Comparison of ENCODE assay signal across 2 fruit fly cellular contexts in genomic region chr3R:6352436-6352835, dm6.
TF ChIP-seq lines count a peak whose summit lies in the region.

No protein-coding gene starts in this region.

- no peak for TF ChIP-seq CTCF in whole organism, embryonic (GFP tag; optimal IDR thresholded peaks at IDR 0.05; lab: Kevin White, UChicago)

TF ChIP-seq in whole organism, 6 proteins besides CTCF, POLR2A, EP300 and RAD21:
- TF ChIP-seq EcR (GFP tag; optimal IDR thresholded peaks at IDR 0.05; lab: Kevin White, UChicago): no peak
- peak; percentile 31 for TF ChIP-seq pan (optimal IDR thresholded peaks at IDR 0.05; lab: Kevin White, UChicago)

TF ChIP-seq in whole organism, embryonic, 481 proteins besides CTCF, POLR2A, EP300 and RAD21:
- no peak for TF ChIP-seq ham (GFP tag; IDR thresholded peaks at IDR 0.05; lab: Robert Waterston, UW)
- no peak for TF ChIP-seq Antp (GFP tag; optimal IDR thresholded peaks at IDR 0.05; lab: Kevin White, UChicago)
- TF ChIP-seq Ets65A (GFP tag; lab: Kevin White, UChicago): peak; percentile 46
- TF ChIP-seq Hand (GFP tag; optimal IDR thresholded peaks at IDR 0.05; lab: Kevin White, UChicago): no peak
- no peak for TF ChIP-seq CG3281 (GFP tag; optimal IDR thresholded peaks at IDR 0.05; lab: Kevin White, UChicago)
- TF ChIP-seq Vsx1 (GFP tag; optimal IDR thresholded peaks at IDR 0.05; lab: Kevin White, UChicago): no peak
- TF ChIP-seq CG12299 (tag; optimal IDR thresholded peaks at IDR 0.05; lab: Kevin White, UChicago): no peak
- no peak for TF ChIP-seq Neu2 (GFP tag; optimal IDR thresholded peaks at IDR 0.05; lab: Kevin White, UChicago; ENCODE audit: borderline replicate concordance)
- TF ChIP-seq crol (GFP tag; IDR thresholded peaks at IDR 0.05; lab: Robert Waterston, UW): peak; percentile 55; the same call in 1 of the 2 replicates
- no peak for TF ChIP-seq CG8388 (GFP tag; optimal IDR thresholded peaks at IDR 0.05; lab: Kevin White, UChicago)
- TF ChIP-seq Myb (GFP tag; optimal IDR thresholded peaks at IDR 0.05; lab: Kevin White, UChicago): no peak
- peak; percentile 71; the same call in 2 of the 3 replicates for TF ChIP-seq sr (GFP tag; IDR thresholded peaks at IDR 0.05; lab: Robert Waterston, UW)
- peak; percentile 51; the same call in 1 of the 2 replicates for TF ChIP-seq CG31224 (GFP tag; IDR thresholded peaks at IDR 0.05; lab: Robert Waterston, UW)
- no peak for TF ChIP-seq Hmx (GFP tag; optimal IDR thresholded peaks at IDR 0.05; lab: Kevin White, UChicago)
- TF ChIP-seq CG3163 (GFP tag; optimal IDR thresholded peaks at IDR 0.05; lab: Kevin White, UChicago): no peak
- no peak for TF ChIP-seq fd3F (GFP tag; optimal IDR thresholded peaks at IDR 0.05; lab: Kevin White, UChicago)
- TF ChIP-seq eyg (GFP tag; optimal IDR thresholded peaks at IDR 0.05; lab: Kevin White, UChicago): no peak
- TF ChIP-seq CG1529 (GFP tag; optimal IDR thresholded peaks at IDR 0.05; lab: Kevin White, UChicago): no peak
- no peak for TF ChIP-seq chif (GFP tag; optimal IDR thresholded peaks at IDR 0.05; lab: Kevin White, UChicago)
